Fruit fly (Drosophila melanogaster) whole organism, wandering third instar larva: ENCODE measurements around the gene His3.3A.

Experiments used
- Dif ChIP-seq: fragments of 200-275, 200-300 bp; sonication (Bioruptor generic); optimal IDR thresholded peaks from 2 replicates; lab custom pipeline; 2018; ENCODE audit warnings: missing biosample characterization, missing genetic modification characterization; ENCODE audit not compliant: partially characterized antibody
- GATAd ChIP-seq: sonication (Bioruptor generic); optimal IDR thresholded peaks from 2 replicates; lab custom pipeline; 2016; ENCODE audit warnings: missing biosample characterization, missing genetic modification characterization
- Hnf4 ChIP-seq: fragments of 200-800 bp; sonication (Bioruptor generic); optimal IDR thresholded peaks from 2 replicates; lab custom pipeline; 2016; ENCODE audit warnings: missing biosample characterization, mild to moderate bottlenecking, missing genetic modification characterization
- Hr83 ChIP-seq: fragments of 200-300 bp; sonication (Bioruptor generic); optimal IDR thresholded peaks from 2 replicates; lab custom pipeline; 2016; ENCODE audit warnings: missing biosample characterization, mild to moderate bottlenecking, missing genetic modification characterization, moderate library complexity; ENCODE audit not compliant: poor library complexity, severe bottlenecking
- Jra ChIP-seq: sonication (Bioruptor generic); optimal IDR thresholded peaks from 2 replicates; lab custom pipeline; 2016; ENCODE audit warnings: missing biosample characterization, missing genetic modification characterization
- Myc ChIP-seq: fragments of >200 bp; optimal IDR thresholded peaks from 2 replicates; lab custom pipeline; 2017
- Vsx2 ChIP-seq: fragments of 200-300, 225-300 bp; sonication (Bioruptor generic); optimal IDR thresholded peaks from 2 replicates; lab custom pipeline; 2018; ENCODE audit warnings: missing biosample characterization, missing genetic modification characterization; ENCODE audit not compliant: partially characterized antibody
- br ChIP-seq: fragments of 200-800 bp; sonication (Bioruptor generic); optimal IDR thresholded peaks from 2 replicates; lab custom pipeline; 2016; ENCODE audit warnings: missing biosample characterization, missing genetic modification characterization
- dsf ChIP-seq: sonication (Bioruptor generic); optimal IDR thresholded peaks from 2 replicates; lab custom pipeline; 2016; ENCODE audit warnings: missing biosample characterization, missing genetic modification characterization, borderline replicate concordance
- h ChIP-seq: fragments of 200-800 bp; sonication (Bioruptor generic); optimal IDR thresholded peaks from 3 replicates; lab custom pipeline; 2016; ENCODE audit warnings: missing biosample characterization, mild to moderate bottlenecking, missing genetic modification characterization
- psq ChIP-seq: fragments of 200-800 bp; sonication (Bioruptor generic); optimal IDR thresholded peaks from 3 replicates; lab custom pipeline; 2017; ENCODE audit warnings: missing biosample characterization, mild to moderate bottlenecking, missing genetic modification characterization, moderate library complexity

DNA sequence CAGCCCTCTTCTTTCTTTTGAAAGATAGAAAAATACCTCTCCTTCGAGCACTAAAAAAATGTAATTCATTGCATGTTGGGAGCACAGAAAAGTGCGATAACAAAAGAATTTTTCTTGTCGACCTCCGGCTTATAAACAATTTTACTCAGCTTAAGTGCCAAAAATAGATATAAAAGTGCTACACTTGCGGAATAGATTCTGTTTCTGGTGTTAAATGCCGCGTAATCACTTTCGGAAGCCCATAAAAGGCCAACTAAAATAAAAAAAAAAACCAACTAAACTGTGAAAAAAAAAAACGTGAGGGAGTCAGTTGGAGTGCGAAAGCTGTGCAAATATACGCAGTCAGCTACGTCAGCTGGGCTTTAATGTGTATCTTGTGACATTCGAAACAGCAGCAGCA lies 34.8 kb downstream of the His3.3A start:
- no peak for TF ChIP-seq dsf (GFP tag; lab: Kevin White, UChicago)
- TF ChIP-seq Hnf4 (GFP tag; lab: Kevin White, UChicago), result no peak
- no peak for TF ChIP-seq GATAd (GFP tag; lab: Kevin White, UChicago)
- TF ChIP-seq Jra (GFP tag; lab: Kevin White, UChicago), result no peak
- TF ChIP-seq Vsx2 (GFP tag; lab: Kevin White, UChicago), result no peak
- no peak for TF ChIP-seq h (GFP tag; lab: Kevin White, UChicago)
- TF ChIP-seq Dif (GFP tag; lab: Kevin White, UChicago), result no peak
- TF ChIP-seq psq, result no peak
- no peak for TF ChIP-seq br (GFP tag; lab: Kevin White, UChicago)
- no peak for TF ChIP-seq Hr83
- no peak for TF ChIP-seq Myc (lab: Kevin White, UChicago)
